Fruit fly (Drosophila melanogaster): Measurements from ENCODE around the gene Fum3.

Gene Fum3

dm6 chr3L:11450535-11450934 is 15.1 kb downstream of the Fum3 start (continued):
- TF ChIP-seq odd (GFP tag; optimal IDR thresholded peaks at IDR 0.05) (no peak), oc (tag; optimal IDR thresholded peaks at IDR 0.05) (peak; percentile 27), CG14710 (tag; optimal IDR thresholded peaks at IDR 0.05) (peak; percentile 44), tap (tag; optimal IDR thresholded peaks at IDR 0.05) (peak; percentile 19), D (optimal IDR thresholded peaks at IDR 0.05) (no peak), D (GFP tag; optimal IDR thresholded peaks at IDR 0.05) (peak; percentile 30), CG1602 (GFP tag; optimal IDR thresholded peaks at IDR 0.05) (peak; percentile 24), D19A (tag; optimal IDR thresholded peaks at IDR 0.05) (peak; percentile 37), CG18262 (tag; optimal IDR thresholded peaks at IDR 0.05) (peak; percentile 56), scrt (GFP tag; optimal IDR thresholded peaks at IDR 0.05) (peak; percentile 13), ken (GFP tag; IDR thresholded peaks at IDR 0.05) (no peak), BtbVII (GFP tag; optimal IDR thresholded peaks at IDR 0.05) (peak; percentile 56), org-1 (GFP tag; optimal IDR thresholded peaks at IDR 0.05) (no peak), CG4617 (GFP tag; optimal IDR thresholded peaks at IDR 0.05; ENCODE audit: borderline replicate concordance) (no peak), CG14667 (GFP tag; IDR thresholded peaks at IDR 0.05) (no peak), CG6791 (GFP tag; IDR thresholded peaks at IDR 0.05; ENCODE audit: partially characterized antibody) (no peak), lab (GFP tag; optimal IDR thresholded peaks at IDR 0.05) (peak; percentile 63), CG10462 (GFP tag; optimal IDR thresholded peaks at IDR 0.05) (no peak), cad (GFP tag; optimal IDR thresholded peaks at IDR 0.05) (no peak), CG13775 (GFP tag; optimal IDR thresholded peaks at IDR 0.05) (peak; percentile 24), CG8388 (GFP tag; optimal IDR thresholded peaks at IDR 0.05) (peak; percentile 30), eyg (GFP tag; optimal IDR thresholded peaks at IDR 0.05) (no peak), nerfin-2 (GFP tag; IDR thresholded peaks at IDR 0.05; ENCODE audit: partially characterized antibody) (no peak), fd64A (GFP tag; optimal IDR thresholded peaks at IDR 0.05) (no peak), CG8924 (tag; optimal IDR thresholded peaks at IDR 0.05) (peak; percentile 51), CG17568 (GFP tag; optimal IDR thresholded peaks at IDR 0.05) (no peak), HLH3B (GFP tag; IDR thresholded peaks at IDR 0.05) (0 out of 2 replicates have a peak, but pooled peaks have one; percentile 35), dimm (GFP tag; IDR thresholded peaks at IDR 0.05) (no peak), Ada2b (GFP tag; IDR thresholded peaks at IDR 0.05) (0 out of 2 replicates have a peak, but pooled peaks have one; percentile 7), Blimp-1 (GFP tag; optimal IDR thresholded peaks at IDR 0.05) (peak; percentile 54), pan (optimal IDR thresholded peaks at IDR 0.05) (no peak), pan (GFP tag; optimal IDR thresholded peaks at IDR 0.05 in 1 of 2, IDR thresholded peaks at IDR 0.05 in 1 of 2) (peak in 1 of 2 experiments; percentile 29), CG43689 (GFP tag; IDR thresholded peaks at IDR 0.05) (no peak), sisA (GFP tag; IDR thresholded peaks at IDR 0.05) (0 out of 2 replicates have a peak, but pooled peaks have one; percentile 17), gsb-n (tag; optimal IDR thresholded peaks at IDR 0.05) (peak; percentile 24), sna (GFP tag; IDR thresholded peaks at IDR 0.05; ENCODE audit: partially characterized antibody) (no peak), wek (GFP tag; optimal IDR thresholded peaks at IDR 0.05) (no peak), Abd-B (GFP tag; optimal IDR thresholded peaks at IDR 0.05) (peak; percentile 19), tin (GFP tag; optimal IDR thresholded peaks at IDR 0.05) (peak; percentile 4), klu (GFP tag; IDR thresholded peaks at IDR 0.05) (no peak), trem (tag; optimal IDR thresholded peaks at IDR 0.05) (peak; percentile 43), nerfin-1 (tag; optimal IDR thresholded peaks at IDR 0.05) (peak; percentile 5), Xrp1 (GFP tag; IDR thresholded peaks at IDR 0.05) (peak; percentile 66), CG4707 (GFP tag; optimal IDR thresholded peaks at IDR 0.05) (no peak), CG17328 (GFP tag; IDR thresholded peaks at IDR 0.05) (peak; percentile 52), ATbp (GFP tag; optimal IDR thresholded peaks at IDR 0.05) (peak; percentile 24), Hmr (GFP tag; optimal IDR thresholded peaks at IDR 0.05) (peak; percentile 51), Hr3 (GFP tag; optimal IDR thresholded peaks at IDR 0.05) (peak; percentile 29), E2f1 (GFP tag; IDR thresholded peaks at IDR 0.05) (no peak), Sox102F (GFP tag; optimal IDR thresholded peaks at IDR 0.05) (peak; percentile 48), CG31441 (GFP tag; IDR thresholded peaks at IDR 0.05) (peak; percentile 62)

Measured in whole organism, embryonic.